Worm (Caenorhabditis elegans) whole organism, young adult: ENCODE measurements around the gene Y75B8A.18.

Experiments used
- B0019.2 ChIP-seq: fragments of 200-800 bp; sonication (Bioruptor generic); conservative IDR thresholded peaks from 2 replicates; pipeline ENCODE4 v1.3.6; 2022; ENCODE audit warnings: missing genetic modification reagents, missing genetic modification characterization, missing compliant biosample characterization
- B0336.3 ChIP-seq: fragments of 200-800 bp; sonication (Bioruptor generic); IDR thresholded peaks from 2 replicates; pipeline ENCODE4 v1.3.6; 2022; ENCODE audit warnings: missing genetic modification characterization, missing compliant biosample characterization
- C06A6.2 ChIP-seq: fragments of 200-800 bp; sonication (Bioruptor generic); conservative IDR thresholded peaks from 2 replicates; pipeline ENCODE4 v1.3.6; 2022; ENCODE audit warnings: missing genetic modification characterization, missing compliant biosample characterization
- F33H1.4 ChIP-seq: fragments of 200-800 bp; sonication (Bioruptor generic); IDR thresholded peaks from 2 replicates; pipeline ENCODE4 v1.3.6; 2022; ENCODE audit warnings: missing genetic modification reagents, missing genetic modification characterization, missing compliant biosample characterization
- F55B11.4 ChIP-seq: sonication (generic microtip); optimal IDR thresholded peaks from 2 replicates; lab custom pipeline; 2016; ENCODE audit warnings: missing compliant biosample characterization, missing genetic modification characterization, borderline replicate concordance; ENCODE audit not compliant: insufficient read depth
- F57A8.1 ChIP-seq: fragments of 200-800 bp; sonication (Bioruptor generic); optimal IDR thresholded peaks from 2 replicates; lab custom pipeline; 2018; ENCODE audit warnings: mild to moderate bottlenecking, missing genetic modification characterization, moderate library complexity, missing compliant biosample characterization
- Y53G8AR.9 ChIP-seq: fragments of 200-800 bp; sonication (Bioruptor generic); conservative IDR thresholded peaks from 2 replicates; pipeline ENCODE4 v1.3.6; 2022; ENCODE audit warnings: missing genetic modification reagents, missing genetic modification characterization, missing compliant biosample characterization
- Y67H2A.10 ChIP-seq: fragments of 200-800 bp; sonication (Bioruptor generic); conservative IDR thresholded peaks from 2 replicates; pipeline ENCODE4 v1.3.6; 2022; ENCODE audit warnings: missing genetic modification reagents, missing genetic modification characterization, missing compliant biosample characterization
- Y79H2A.3 ChIP-seq: fragments of 200-800 bp; sonication (Bioruptor generic); conservative IDR thresholded peaks from 2 replicates; pipeline ENCODE4 v1.3.6; 2022; ENCODE audit warnings: missing genetic modification reagents, missing genetic modification characterization, missing compliant biosample characterization
- ama-1 ChIP-seq, 3 experiments: fragments of 150-350 bp in 1 of 3; sonication (generic microtip) in 2 of 3; optimal IDR thresholded peaks; 2 replicates each; lab custom pipeline; 2014 to 2018; ENCODE audit warnings: missing biosample characterization in 2 of 3, missing genetic modification characterization in 2 of 3, missing genetic modification reagents in 2 of 3
- athp-1 ChIP-seq: sonication (generic microtip); optimal IDR thresholded peaks from 2 replicates; lab custom pipeline; 2017; ENCODE audit warnings: mild to moderate bottlenecking, missing genetic modification characterization, missing compliant biosample characterization
- cebp-2 ChIP-seq: fragments of 200-800 bp; sonication (Bioruptor generic); IDR thresholded peaks from 2 replicates; pipeline ENCODE4 v1.3.6; 2022; ENCODE audit warnings: missing genetic modification characterization, missing compliant biosample characterization
- die-1 ChIP-seq: sonication (generic microtip); optimal IDR thresholded peaks from 2 replicates; lab custom pipeline; 2016; ENCODE audit warnings: missing genotype, mild to moderate bottlenecking, missing genetic modification characterization, missing compliant biosample characterization
- dox-1 ChIP-seq: fragments of 200-800 bp; sonication (Bioruptor generic); IDR thresholded peaks from 2 replicates; pipeline ENCODE4 v1.3.6; 2022; ENCODE audit warnings: missing genetic modification reagents, missing genetic modification characterization, missing compliant biosample characterization
- dpff-1 ChIP-seq: sonication (generic microtip); optimal IDR thresholded peaks from 2 replicates; lab custom pipeline; 2017; ENCODE audit warnings: mild to moderate bottlenecking, missing genetic modification characterization, missing compliant biosample characterization
- egrh-3 ChIP-seq: fragments of 200-800 bp; sonication (Bioruptor generic); IDR thresholded peaks from 2 replicates; pipeline ENCODE4 v1.3.6; 2022; ENCODE audit warnings: missing genetic modification reagents, missing genetic modification characterization, missing compliant biosample characterization
- ets-4 ChIP-seq: fragments of 200-800 bp; sonication (Bioruptor generic); optimal IDR thresholded peaks from 2 replicates; lab custom pipeline; 2018; ENCODE audit warnings: mild to moderate bottlenecking, missing genetic modification characterization, missing compliant biosample characterization
- hrde-1 ChIP-seq: sonication (generic microtip); optimal IDR thresholded peaks from 2 replicates; lab custom pipeline; 2016; ENCODE audit warnings: missing genetic modification characterization, mild to moderate bottlenecking, missing compliant biosample characterization, moderate library complexity, missing genotype, missing genetic modification reagents, borderline replicate concordance
- hsf-1 ChIP-seq: fragments of 200-800 bp; sonication (Bioruptor generic); IDR thresholded peaks from 2 replicates; pipeline ENCODE4 v1.3.6; 2022; ENCODE audit warnings: missing genetic modification reagents, missing genetic modification characterization, missing compliant biosample characterization
- lin-26 ChIP-seq: fragments of 200-800 bp; sonication (Bioruptor generic); IDR thresholded peaks from 2 replicates; pipeline ENCODE4 v1.3.6; 2022; ENCODE audit warnings: missing genetic modification reagents, missing genetic modification characterization, missing compliant biosample characterization
- lir-1 ChIP-seq: fragments of 200-800 bp; sonication (Bioruptor generic); conservative IDR thresholded peaks from 2 replicates; pipeline ENCODE4 v1.3.6; 2022; ENCODE audit warnings: missing genetic modification reagents, missing genetic modification characterization, missing compliant biosample characterization
- madf-3 ChIP-seq: fragments of 200-800 bp; sonication (Bioruptor generic); IDR thresholded peaks from 2 replicates; pipeline ENCODE4 v1.3.6; 2022; ENCODE audit warnings: missing genetic modification reagents, missing genetic modification characterization, missing compliant biosample characterization
- mel-28 ChIP-seq: sonication (generic microtip); optimal IDR thresholded peaks from 2 replicates; lab custom pipeline; 2016; ENCODE audit warnings: borderline replicate concordance, mild to moderate bottlenecking, missing genetic modification characterization, missing compliant biosample characterization
- nfya-2 ChIP-seq: fragments of 200-800 bp; sonication (Bioruptor generic); IDR thresholded peaks from 2 replicates; pipeline ENCODE4 v1.3.6; 2022; ENCODE audit warnings: missing genetic modification reagents, missing genetic modification characterization, missing compliant biosample characterization
- nhr-80 ChIP-seq: sonication (generic microtip); optimal IDR thresholded peaks from 2 replicates; lab custom pipeline; 2016; ENCODE audit warnings: missing genetic modification characterization, missing compliant biosample characterization
- rec-8 ChIP-seq, 2 experiments: sonication (generic microtip); optimal IDR thresholded peaks; 2 replicates each; lab custom pipeline; 2016; ENCODE audit warnings: mild to moderate bottlenecking in 2 of 2, missing genetic modification characterization in 2 of 2, missing genetic modification reagents in 2 of 2, missing genotype in 2 of 2, missing biosample characterization in 1 of 2, missing compliant biosample characterization in 1 of 2, moderate library complexity in 1 of 2
- repo-1 ChIP-seq: sonication (generic microtip); optimal IDR thresholded peaks from 2 replicates; lab custom pipeline; 2017; ENCODE audit warnings: mild to moderate bottlenecking, missing genetic modification characterization, missing compliant biosample characterization
- sea-2 ChIP-seq: fragments of 200-800 bp; sonication (Bioruptor generic); IDR thresholded peaks from 2 replicates; pipeline ENCODE4 v1.3.6; 2022; ENCODE audit warnings: missing genetic modification characterization, missing compliant biosample characterization
- snpc-1.1 ChIP-seq: sonication (generic microtip); optimal IDR thresholded peaks from 2 replicates; lab custom pipeline; 2017; ENCODE audit warnings: missing genetic modification characterization, mild to moderate bottlenecking, missing compliant biosample characterization, antibody characterized with exemption, moderate library complexity, missing genotype, missing genetic modification reagents; ENCODE audit not compliant: insufficient read depth
- somi-1 ChIP-seq: fragments of 200-800 bp; sonication (Bioruptor generic); optimal IDR thresholded peaks from 2 replicates; lab custom pipeline; 2018; ENCODE audit warnings: mild to moderate bottlenecking, missing genetic modification characterization, missing compliant biosample characterization
- xnd-1 ChIP-seq: sonication (generic microtip); optimal IDR thresholded peaks from 2 replicates; lab custom pipeline; 2016; ENCODE audit warnings: missing genotype, missing genetic modification reagents, missing genetic modification characterization, missing compliant biosample characterization
- zfh-2 ChIP-seq: fragments of 200-800 bp; sonication (Bioruptor generic); conservative IDR thresholded peaks from 2 replicates; pipeline ENCODE4 v1.3.6; 2022; ENCODE audit warnings: missing genetic modification reagents, missing genetic modification characterization, missing compliant biosample characterization
- zim-3 ChIP-seq: sonication (generic microtip); optimal IDR thresholded peaks from 2 replicates; lab custom pipeline; 2017; ENCODE audit warnings: mild to moderate bottlenecking, missing genetic modification characterization, moderate library complexity, missing compliant biosample characterization
- ztf-26 ChIP-seq: sonication (generic microtip); optimal IDR thresholded peaks from 2 replicates; lab custom pipeline; 2017; ENCODE audit warnings: missing genetic modification characterization, missing compliant biosample characterization

The Y75B8A.18 gene

ce11 chrIII:12245570-12245969 is 19.5 kb upstream of the Y75B8A.18 start:
- TF ChIP-seq xnd-1 (tag; lab: Kevin White, UChicago): no peak
- TF ChIP-seq Y53G8AR.9 (GFP tag; lab: Robert Waterston, UW): no peak
- TF ChIP-seq cebp-2 (GFP tag; lab: Robert Waterston, UW): no peak
- TF ChIP-seq F55B11.4 (tag; lab: Kevin White, UChicago): no peak
- TF ChIP-seq madf-3 (GFP tag; lab: Robert Waterston, UW): no peak
- TF ChIP-seq zfh-2 (GFP tag; lab: Robert Waterston, UW): peak; percentile 92
- TF ChIP-seq hsf-1: no peak
- TF ChIP-seq B0336.3 (GFP tag; lab: Robert Waterston, UW): no peak
- peak; percentile 88; the same call in 1 of the 2 replicates for TF ChIP-seq egrh-3 (GFP tag; lab: Robert Waterston, UW)
- no peak for TF ChIP-seq Y79H2A.3
- no peak for TF ChIP-seq ztf-26 (tag; lab: Kevin White, UChicago)
- TF ChIP-seq repo-1 (tag; lab: Kevin White, UChicago): no peak
- TF ChIP-seq dox-1 (GFP tag; lab: Robert Waterston, UW): 0 out of 2 replicates have a peak, but pooled peaks have one; percentile 9
- no peak for TF ChIP-seq Y67H2A.10 (GFP tag; lab: Robert Waterston, UW)
- TF ChIP-seq, all 124 proteins: peak for 3

ce11 chrIII:12235914-12236313 is 9.9 kb upstream of the Y75B8A.18 start, which contains the start of the genes grl-15 and fbxa-89:
Gene grl-15, minus strand, starts transcription at chrIII:12236014.
Gene fbxa-89, plus strand, starts transcription at chrIII:12236184.
- TF ChIP-seq nhr-80 (tag; lab: Kevin White, UChicago): peak; percentile 29
- TF ChIP-seq lir-1: no peak
- no peak for TF ChIP-seq athp-1 (tag; lab: Kevin White, UChicago)
- TF ChIP-seq C06A6.2 (GFP tag; lab: Robert Waterston, UW): no peak
- no peak for TF ChIP-seq rec-8 (tag; optimal IDR thresholded peaks at IDR 0.05; lab: Kevin White, UChicago)

- no peak for TF ChIP-seq snpc-1.1
- TF ChIP-seq F57A8.1 (GFP tag; lab: Kevin White, UChicago): no peak
- TF ChIP-seq hrde-1 (tag; lab: Kevin White, UChicago): no peak
- no peak for TF ChIP-seq sea-2 (GFP tag; lab: Robert Waterston, UW)
Measured at ce11 chrIII:12235359-12235758, 9.3 kb upstream of the Y75B8A.18 start.

ce11 chrIII:12233493-12233892 is 7.5 kb upstream of the Y75B8A.18 start:
- TF ChIP-seq lin-26 (GFP tag; lab: Robert Waterston, UW) (no peak), ama-1 (optimal IDR thresholded peaks at IDR 0.05; lab: Kevin White, UChicago) (no peak), ama-1 (GFP tag; optimal IDR thresholded peaks at IDR 0.05; lab: Kevin White, UChicago) (no peak), zim-3 (tag; lab: Kevin White, UChicago) (no peak), dpff-1 (tag; lab: Kevin White, UChicago) (no peak), B0019.2 (GFP tag; lab: Robert Waterston, UW) (no peak), somi-1 (GFP tag; lab: Kevin White, UChicago) (no peak), rec-8 (tag; optimal IDR thresholded peaks at IDR 0.05; lab: Kevin White, UChicago) (no peak), mel-28 (tag; lab: Kevin White, UChicago) (no peak), nfya-2 (GFP tag; lab: Robert Waterston, UW) (no peak), F33H1.4 (GFP tag; lab: Robert Waterston, UW) (no peak), die-1 (tag; lab: Kevin White, UChicago) (no peak), Y79H2A.3 (no peak), ets-4 (GFP tag; lab: Kevin White, UChicago) (no peak)
